Worm (Caenorhabditis elegans) whole organism, L4/young adult: ENCODE measurements around the gene W02A2.8.

Source experiments
- W03F9.2 ChIP-seq: fragments of 150-350 bp; optimal IDR thresholded peaks from 2 replicates; lab custom pipeline; 2014; ENCODE audit warnings: missing biosample characterization, missing genetic modification characterization
- him-1 ChIP-seq: sonication (generic microtip); optimal IDR thresholded peaks from 2 replicates; lab custom pipeline; 2016; ENCODE audit warnings: missing genotype, missing genetic modification reagents, missing genetic modification characterization, missing compliant biosample characterization

DNA sequence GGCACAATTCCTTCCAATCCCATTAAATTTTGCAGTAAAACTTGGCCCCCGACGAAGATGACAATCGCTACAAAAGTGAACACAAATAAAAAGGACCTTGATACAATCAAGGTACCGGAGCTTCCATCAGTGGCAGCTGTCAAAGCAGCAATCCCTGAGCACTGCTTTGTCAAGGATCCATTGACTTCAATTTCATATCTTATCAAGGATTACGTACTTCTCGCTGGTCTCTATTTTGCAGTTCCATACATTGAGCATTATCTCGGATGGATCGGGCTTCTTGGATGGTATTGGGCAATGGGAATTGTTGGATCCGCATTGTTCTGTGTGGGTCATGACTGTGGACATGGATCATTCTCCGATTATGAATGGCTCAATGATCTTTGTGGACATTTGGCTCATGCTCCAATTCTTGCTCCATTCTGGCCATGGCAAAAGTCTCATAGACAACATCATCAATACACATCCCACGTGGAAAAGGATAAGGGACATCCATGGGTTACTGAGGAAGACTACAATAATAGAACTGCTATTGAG is 34.5 kb downstream of the W02A2.8 start, which contains the start of gene fat-2:
- TF ChIP-seq W03F9.2 (tag; lab: Kevin White, UChicago), result no peak
- TF ChIP-seq him-1 (tag; lab: Kevin White, UChicago), result no peak
